Worm (Caenorhabditis elegans): Measurements from ENCODE around the gene tag-314.

DNA sequence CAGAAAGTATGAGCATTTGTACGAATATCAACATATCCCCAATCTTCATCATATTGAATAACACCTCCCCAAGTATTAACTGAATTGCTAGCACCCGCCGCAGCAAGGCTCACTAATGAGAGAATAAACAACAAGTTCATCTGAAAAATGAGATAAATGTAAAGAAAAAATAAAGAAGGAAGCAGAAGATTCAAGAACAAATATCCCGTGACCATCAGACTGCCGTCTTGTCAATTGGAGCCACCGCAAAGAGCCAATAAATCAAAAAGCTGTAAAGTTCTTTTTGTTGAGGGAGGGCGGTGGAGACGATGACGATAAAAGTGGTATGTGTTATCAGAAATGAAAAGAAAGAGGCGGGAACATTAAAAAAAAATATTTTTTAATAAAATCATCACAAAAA lies 25.0 kb upstream of the tag-314 start, which contains the start of gene Y32F6A.5:
- TF ChIP-seq nhr-12 (tag; optimal IDR thresholded peaks at IDR 0.05) (no peak), Y116A8C.19 (tag; optimal IDR thresholded peaks at IDR 0.05; ENCODE audit: borderline replicate concordance) (no peak), fos-1 (tag; optimal IDR thresholded peaks at IDR 0.05) (no peak), ztf-11 (tag; optimal IDR thresholded peaks at IDR 0.05) (no peak), sox-4 (tag; optimal IDR thresholded peaks at IDR 0.05) (no peak), lin-39 (tag; optimal IDR thresholded peaks at IDR 0.05) (no peak), egl-27 (tag; optimal IDR thresholded peaks at IDR 0.05) (no peak), nhr-20 (tag; optimal IDR thresholded peaks at IDR 0.05) (no peak), nhr-76 (tag; optimal IDR thresholded peaks at IDR 0.05) (no peak), nhr-28 (tag; optimal IDR thresholded peaks at IDR 0.05) (no peak), ama-1 (optimal IDR thresholded peaks at IDR 0.05) (no peak), nhr-237 (tag; optimal IDR thresholded peaks at IDR 0.05) (no peak)

Measured in whole organism, L1 larva.